Worm (Caenorhabditis elegans): ENCODE data around the gene srd-40.

DNA sequence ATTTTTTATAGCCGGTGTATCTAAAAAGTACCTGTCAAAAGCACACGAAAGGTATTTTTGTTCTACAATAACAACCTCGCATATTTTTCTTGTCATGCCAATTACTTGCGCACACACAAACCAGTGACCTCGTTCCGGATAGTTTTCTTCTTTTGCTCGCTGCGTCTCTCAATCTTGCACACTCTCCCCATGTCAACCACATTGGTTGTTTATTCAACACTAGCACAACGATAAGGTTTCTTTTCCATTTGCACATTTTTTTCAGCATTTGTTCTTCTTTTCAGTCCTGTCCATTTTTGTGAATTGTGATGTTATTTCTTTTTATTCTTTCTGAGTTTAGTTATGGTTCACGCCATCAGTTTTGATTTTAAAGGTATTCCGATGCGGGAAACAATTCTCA, 26.7 kb downstream of the srd-40 start, which contains the start of gene F42F12.3:
- TF ChIP-seq unc-98 (GFP tag; IDR thresholded peaks at IDR 0.05) (no peak), snpc-4 (tag; optimal IDR thresholded peaks at IDR 0.05) (no peak), ceh-90 (tag; optimal IDR thresholded peaks at IDR 0.05) (no peak), dpl-1 (GFP tag; optimal IDR thresholded peaks at IDR 0.05) (no peak), lin-15B (tag; optimal IDR thresholded peaks at IDR 0.05) (no peak), unc-30 (tag; optimal IDR thresholded peaks at IDR 0.05) (no peak), pqm-1 (tag; optimal IDR thresholded peaks at IDR 0.05) (no peak), unc-62 (GFP tag; optimal IDR thresholded peaks at IDR 0.05) (no peak), ceh-82 (tag; optimal IDR thresholded peaks at IDR 0.05) (no peak), fkh-4 (tag; optimal IDR thresholded peaks at IDR 0.05; ENCODE audit: borderline replicate concordance) (no peak), nhr-237 (tag; optimal IDR thresholded peaks at IDR 0.05) (no peak), C04F5.9 (tag; optimal IDR thresholded peaks at IDR 0.05) (no peak)
